Fruit fly (Drosophila melanogaster): ENCODE data around the gene Pex3.

- TF ChIP-seq CG15710 (tag; optimal IDR thresholded peaks at IDR 0.05) (no peak), CG12605 (GFP tag; IDR thresholded peaks at IDR 0.05) (no peak), CG14655 (GFP tag; optimal IDR thresholded peaks at IDR 0.05) (no peak)
Measured at dm6 chr3L:15125077-15125652, 19.0 kb upstream of the Pex3 start, which contains the start of gene CG16959.

Data from whole organism, pupa.